Fruit fly (Drosophila melanogaster): ENCODE measurements around the gene kuk.
A peak's percentile ranks its signal among the peaks of the same experiment; 100 is the strongest.

kuk gene

dm6 chr3R:17061736-17062371 lies 18.2 kb upstream of the kuk start (continued):
- TF ChIP-seq dmrt99B (tag; optimal IDR thresholded peaks at IDR 0.05) (no peak), shn (GFP tag; optimal IDR thresholded peaks at IDR 0.05) (no peak), ranshi (GFP tag; IDR thresholded peaks at IDR 0.05) (no peak), aop (GFP tag; IDR thresholded peaks at IDR 0.05) (no peak), CG7839 (tag; optimal IDR thresholded peaks at IDR 0.05) (no peak), CG3065 (GFP tag; optimal IDR thresholded peaks at IDR 0.05) (no peak), ATbp (GFP tag; optimal IDR thresholded peaks at IDR 0.05) (no peak), unc-4 (GFP tag; IDR thresholded peaks at IDR 0.05; ENCODE audit: partially characterized antibody) (no peak), ttk (GFP tag; IDR thresholded peaks at IDR 0.05) (0 out of 2 replicates have a peak, but pooled peaks have one; percentile 5), Myb (GFP tag; optimal IDR thresholded peaks at IDR 0.05) (no peak), NC2β (GFP tag; optimal IDR thresholded peaks at IDR 0.05) (no peak), Mad (GFP tag; optimal IDR thresholded peaks at IDR 0.05) (no peak), Med (GFP tag) (no peak), crol (GFP tag; IDR thresholded peaks at IDR 0.05) (peak; percentile 33; the same call in 1 of the 2 replicates), h (optimal IDR thresholded peaks at IDR 0.05) (no peak), CG15479 (GFP tag; optimal IDR thresholded peaks at IDR 0.05) (peak; percentile 23), dysf (GFP tag; IDR thresholded peaks at IDR 0.05) (no peak), Nf-YC (tag; optimal IDR thresholded peaks at IDR 0.05) (no peak), CG4360 (GFP tag; IDR thresholded peaks at IDR 0.05) (no peak), disco-r (GFP tag; optimal IDR thresholded peaks at IDR 0.05) (no peak), CG10654 (GFP tag; optimal IDR thresholded peaks at IDR 0.05) (no peak), tap (tag; optimal IDR thresholded peaks at IDR 0.05) (no peak), unpg (GFP tag; optimal IDR thresholded peaks at IDR 0.05) (no peak), CG13123 (GFP tag; optimal IDR thresholded peaks at IDR 0.05) (no peak), Ravus (GFP tag; IDR thresholded peaks at IDR 0.05) (no peak), CG10267 (tag; optimal IDR thresholded peaks at IDR 0.05) (no peak), gce (GFP tag; IDR thresholded peaks at IDR 0.05) (no peak), CG8359 (GFP tag; optimal IDR thresholded peaks at IDR 0.05; ENCODE audit: borderline replicate concordance) (no peak), CG12942 (GFP tag; optimal IDR thresholded peaks at IDR 0.05) (no peak), Dbx (GFP tag; IDR thresholded peaks at IDR 0.05) (no peak), Drgx (GFP tag; IDR thresholded peaks at IDR 0.05) (0 out of 2 replicates have a peak, but pooled peaks have one; percentile 13), Atf-2 (GFP tag; optimal IDR thresholded peaks at IDR 0.05) (no peak), prd (optimal IDR thresholded peaks at IDR 0.05) (no peak), prd (GFP tag; IDR thresholded peaks at IDR 0.05) (no peak), jumu (GFP tag; optimal IDR thresholded peaks at IDR 0.05) (no peak), lbe (GFP tag; optimal IDR thresholded peaks at IDR 0.05) (peak; percentile 12), CG2129 (GFP tag; IDR thresholded peaks at IDR 0.05; ENCODE audit: partially characterized antibody) (no peak), Dek (tag; optimal IDR thresholded peaks at IDR 0.05) (no peak), sug (tag; optimal IDR thresholded peaks at IDR 0.05) (no peak), CTCF (GFP tag; optimal IDR thresholded peaks at IDR 0.05) (no peak), Deaf1 (tag; optimal IDR thresholded peaks at IDR 0.05) (no peak), CG32772 (GFP tag; IDR thresholded peaks at IDR 0.05) (no peak), chif (GFP tag; optimal IDR thresholded peaks at IDR 0.05) (no peak), insv (GFP tag; optimal IDR thresholded peaks at IDR 0.05) (no peak), CG12659 (GFP tag; optimal IDR thresholded peaks at IDR 0.05) (no peak), CG4820 (GFP tag; optimal IDR thresholded peaks at IDR 0.05) (no peak), lmd (GFP tag; IDR thresholded peaks at IDR 0.05) (no peak), CG32532 (GFP tag; IDR thresholded peaks at IDR 0.05) (no peak), cwo (GFP tag; optimal IDR thresholded peaks at IDR 0.05) (no peak), CG1832 (GFP tag; optimal IDR thresholded peaks at IDR 0.05) (no peak), D19B (GFP tag; optimal IDR thresholded peaks at IDR 0.05) (no peak), bab2 (GFP tag; optimal IDR thresholded peaks at IDR 0.05) (no peak), Lpt (GFP tag; optimal IDR thresholded peaks at IDR 0.05) (no peak)

Data from whole organism, embryonic.